Worm (Caenorhabditis elegans) whole organism, L4 larva: ENCODE data around the gene lgc-35.

Experiments
- D1046.2 ChIP-seq: fragments of 200-800 bp; sonication (Bioruptor generic); IDR thresholded peaks from 2 replicates; pipeline ENCODE4 v1.3.6; 2022; ENCODE audit warnings: missing genetic modification characterization, missing compliant biosample characterization
- F10B5.3 ChIP-seq: sonication (generic microtip); optimal IDR thresholded peaks from 2 replicates; lab custom pipeline; 2016; ENCODE audit warnings: mild to moderate bottlenecking, missing genetic modification characterization, missing compliant biosample characterization
- F26F4.8 ChIP-seq: fragments of 200-800 bp; sonication (Bioruptor generic); conservative IDR thresholded peaks from 2 replicates; pipeline ENCODE4 v1.3.6; 2022; ENCODE audit warnings: missing genetic modification characterization, missing compliant biosample characterization
- F37D6.2 ChIP-seq: sonication (generic microtip); optimal IDR thresholded peaks from 2 replicates; lab custom pipeline; 2016; ENCODE audit warnings: mild to moderate bottlenecking, missing genetic modification characterization, missing compliant biosample characterization
- R02D3.7 ChIP-seq: fragments of 150-350 bp; sonication (generic microtip); optimal IDR thresholded peaks from 3 replicates; lab custom pipeline; 2014; ENCODE audit warnings: missing biosample characterization, missing genetic modification characterization
- T26A8.4 ChIP-seq: fragments of 200-800 bp; sonication (Bioruptor generic); IDR thresholded peaks from 2 replicates; pipeline ENCODE4 v1.3.6; 2022; ENCODE audit warnings: missing genetic modification characterization, missing compliant biosample characterization
- Y48G9A.11 ChIP-seq: fragments of 200-800 bp; sonication (Bioruptor generic); IDR thresholded peaks from 2 replicates; pipeline ENCODE4 v1.3.6; 2022; ENCODE audit warnings: missing genetic modification reagents, missing genetic modification characterization, missing compliant biosample characterization
- ZK337.2 ChIP-seq: fragments of 200-800 bp; sonication (Bioruptor generic); IDR thresholded peaks from 2 replicates; pipeline ENCODE4 v1.3.6; 2022; ENCODE audit warnings: missing genetic modification reagents, missing genetic modification characterization, missing compliant biosample characterization
- arid-1 ChIP-seq: fragments of 200-800 bp; sonication (Bioruptor generic); conservative IDR thresholded peaks from 2 replicates; pipeline ENCODE4 v1.3.6; 2022; ENCODE audit warnings: missing genetic modification reagents, missing genetic modification characterization, missing compliant biosample characterization
- ceh-44 ChIP-seq: fragments of 200-800 bp; sonication (Bioruptor generic); IDR thresholded peaks from 2 replicates; pipeline ENCODE4 v1.3.6; 2022; ENCODE audit warnings: missing genetic modification reagents, missing genetic modification characterization, missing compliant biosample characterization
- ceh-62 ChIP-seq: sonication (generic microtip); optimal IDR thresholded peaks from 2 replicates; lab custom pipeline; 2017; ENCODE audit warnings: missing biosample characterization, missing genetic modification characterization
- ceh-82 ChIP-seq: sonication (generic microtip); optimal IDR thresholded peaks from 2 replicates; lab custom pipeline; 2017; ENCODE audit warnings: missing biosample characterization, missing genetic modification characterization
- ces-1 ChIP-seq: fragments of 150-350 bp; sonication (generic microtip); optimal IDR thresholded peaks from 4 replicates; lab custom pipeline; 2014; ENCODE audit warnings: missing biosample characterization, missing genetic modification reagents, missing genetic modification characterization
- cey-2 ChIP-seq: sonication (generic microtip); optimal IDR thresholded peaks from 3 replicates; lab custom pipeline; 2017; ENCODE audit warnings: missing genetic modification characterization, mild to moderate bottlenecking, missing compliant biosample characterization, antibody characterized with exemption, borderline replicate concordance; ENCODE audit not compliant: insufficient read depth
- daf-12 ChIP-seq: fragments of 150-350 bp; optimal IDR thresholded peaks from 2 replicates; lab custom pipeline; 2014; ENCODE audit warnings: missing biosample characterization, missing genetic modification reagents, missing genetic modification characterization
- daf-19 ChIP-seq: fragments of 200-800 bp; sonication (Bioruptor generic); conservative IDR thresholded peaks from 2 replicates; pipeline ENCODE4 v1.3.6; 2022; ENCODE audit warnings: missing genetic modification characterization, missing compliant biosample characterization
- daf-8 ChIP-seq: fragments of 200-800 bp; sonication (Bioruptor generic); IDR thresholded peaks from 2 replicates; pipeline ENCODE4 v1.3.6; 2022; ENCODE audit warnings: missing genetic modification characterization, missing compliant biosample characterization
- duxl-1 ChIP-seq: sonication (generic microtip); optimal IDR thresholded peaks from 2 replicates; lab custom pipeline; 2016; ENCODE audit warnings: mild to moderate bottlenecking, missing genetic modification characterization, moderate library complexity, missing compliant biosample characterization; ENCODE audit not compliant: poor library complexity
- egl-43 ChIP-seq: fragments of 200-800 bp; sonication (Bioruptor generic); IDR thresholded peaks from 2 replicates; pipeline ENCODE4 v1.3.6; 2022; ENCODE audit warnings: missing genetic modification reagents, missing genetic modification characterization, missing compliant biosample characterization
- fkh-10 ChIP-seq: fragments of 150-350 bp; optimal IDR thresholded peaks from 2 replicates; lab custom pipeline; 2014; ENCODE audit warnings: missing biosample characterization, missing genetic modification reagents, missing genetic modification characterization
- fos-1 ChIP-seq: fragments of 150-350 bp; optimal IDR thresholded peaks from 2 replicates; lab custom pipeline; 2014; ENCODE audit warnings: missing biosample characterization, missing genetic modification characterization
- gei-8 ChIP-seq: fragments of 200-800 bp; sonication (Bioruptor generic); optimal IDR thresholded peaks from 2 replicates; lab custom pipeline; 2018; ENCODE audit warnings: mild to moderate bottlenecking, missing genetic modification characterization, missing compliant biosample characterization
- hif-1 ChIP-seq, 2 experiments: sonication (generic microtip); optimal IDR thresholded peaks; 2 replicates each; lab custom pipeline; 2016 to 2017; ENCODE audit warnings: missing compliant biosample characterization in 2 of 2, missing genetic modification characterization in 2 of 2, missing genetic modification reagents in 2 of 2, missing genotype in 2 of 2, mild to moderate bottlenecking in 1 of 2
- jun-1 ChIP-seq: fragments of 150-350 bp; optimal IDR thresholded peaks from 2 replicates; lab custom pipeline; 2014; ENCODE audit warnings: missing biosample characterization, missing genetic modification reagents, missing genetic modification characterization
- lim-7 ChIP-seq: fragments of 200-800 bp; sonication (Bioruptor generic); IDR thresholded peaks from 2 replicates; pipeline ENCODE4 v1.3.6; 2022; ENCODE audit warnings: missing genetic modification characterization, missing compliant biosample characterization
- lin-29 ChIP-seq: fragments of 200-800 bp; sonication (Bioruptor generic); IDR thresholded peaks from 2 replicates; pipeline ENCODE4 v1.3.6; 2022; ENCODE audit warnings: missing genetic modification reagents, missing genetic modification characterization, missing compliant biosample characterization
- lir-3 ChIP-seq: sonication (generic microtip); optimal IDR thresholded peaks from 2 replicates; lab custom pipeline; 2016; ENCODE audit warnings: mild to moderate bottlenecking, missing genetic modification characterization, missing compliant biosample characterization
- lsy-2 ChIP-seq, 2 experiments: fragments of 150-350 bp in 1 of 2; sonication (generic microtip) in 1 of 2; optimal IDR thresholded peaks; 2 replicates each; lab custom pipeline; 2014 to 2017; ENCODE audit warnings: missing biosample characterization in 2 of 2, missing genetic modification characterization in 2 of 2
- mdt-29 ChIP-seq: fragments of 200-800 bp; sonication (Bioruptor generic); IDR thresholded peaks from 2 replicates; pipeline ENCODE4 v1.3.6; 2022; ENCODE audit warnings: missing genetic modification reagents, missing genetic modification characterization, missing compliant biosample characterization
- mxl-2 ChIP-seq: fragments of 200-800 bp; sonication (Bioruptor generic); conservative IDR thresholded peaks from 2 replicates; pipeline ENCODE4 v1.3.6; 2022; ENCODE audit warnings: missing genetic modification reagents, missing genetic modification characterization, missing compliant biosample characterization
- mxl-3 ChIP-seq: fragments of 200-800 bp; sonication (Bioruptor generic); optimal IDR thresholded peaks from 2 replicates; lab custom pipeline; 2018; ENCODE audit warnings: mild to moderate bottlenecking, missing genetic modification characterization, missing compliant biosample characterization
- nhr-237 ChIP-seq: sonication (generic microtip); optimal IDR thresholded peaks from 2 replicates; lab custom pipeline; 2017; ENCODE audit warnings: missing biosample characterization, missing genetic modification characterization
- nhr-41 ChIP-seq: fragments of 200-800 bp; sonication (Bioruptor generic); IDR thresholded peaks from 2 replicates; pipeline ENCODE4 v1.3.6; 2022; ENCODE audit warnings: missing genetic modification reagents, missing genetic modification characterization, missing compliant biosample characterization
- nhr-76 ChIP-seq: fragments of 150-350 bp; optimal IDR thresholded peaks from 2 replicates; lab custom pipeline; 2014; ENCODE audit warnings: missing biosample characterization, missing genetic modification characterization
- pha-4 ChIP-seq, 2 experiments: fragments of 150-350 bp in 1 of 2; fragments of 200-800 bp in 1 of 2; sonication (Bioruptor generic) in 1 of 2; IDR thresholded peaks in 1 of 2; optimal IDR thresholded peaks in 1 of 2; 2 replicates each; pipeline versions ENCODE4 v1.3.6 to Lab custom; 2014 to 2022; ENCODE audit warnings: missing genetic modification characterization in 2 of 2, missing genetic modification reagents in 2 of 2, missing biosample characterization in 1 of 2, missing compliant biosample characterization in 1 of 2
- php-3 ChIP-seq: fragments of 200-800 bp; sonication (Bioruptor generic); IDR thresholded peaks from 2 replicates; pipeline ENCODE4 v1.3.6; 2022; ENCODE audit warnings: missing genetic modification reagents, missing genetic modification characterization, missing compliant biosample characterization
- rbr-2 ChIP-seq: sonication (generic microtip); optimal IDR thresholded peaks from 2 replicates; lab custom pipeline; 2016; ENCODE audit warnings: missing genotype, missing genetic modification characterization, missing compliant biosample characterization
- saeg-2 ChIP-seq: fragments of 200-800 bp; sonication (Bioruptor generic); IDR thresholded peaks from 2 replicates; pipeline ENCODE4 v1.3.6; 2022; ENCODE audit warnings: missing genetic modification reagents, missing genetic modification characterization, missing compliant biosample characterization
- sdz-12 ChIP-seq: fragments of 200-800 bp; sonication (Bioruptor generic); optimal IDR thresholded peaks from 2 replicates; lab custom pipeline; 2018; ENCODE audit warnings: mild to moderate bottlenecking, missing genetic modification characterization, missing compliant biosample characterization
- skn-1 ChIP-seq: fragments of 150-350 bp; optimal IDR thresholded peaks from 2 replicates; lab custom pipeline; 2014; ENCODE audit warnings: missing biosample characterization, missing genetic modification characterization
- tra-1 ChIP-seq: fragments of 200-800 bp; sonication (Bioruptor generic); IDR thresholded peaks from 2 replicates; pipeline ENCODE4 v1.3.6; 2022; ENCODE audit warnings: missing genetic modification reagents, missing genetic modification characterization, missing compliant biosample characterization
- unc-130 ChIP-seq: sonication (generic microtip); optimal IDR thresholded peaks from 2 replicates; lab custom pipeline; 2016; ENCODE audit warnings: missing genetic modification reagents, missing genetic modification characterization, missing compliant biosample characterization
- unc-39 ChIP-seq: sonication (generic microtip); optimal IDR thresholded peaks from 2 replicates; lab custom pipeline; 2017; ENCODE audit warnings: missing biosample characterization, missing genetic modification characterization
- unc-62 ChIP-seq, 3 experiments: fragments of 150-350 bp in 1 of 3; sonication (generic microtip); optimal IDR thresholded peaks in 2 of 3; peaks in 1 of 3; 1 replicate in 1 of 3; 2 replicates in 2 of 3; lab custom pipeline; 2014 to 2017; ENCODE audit warnings: missing biosample characterization in 3 of 3, missing genetic modification characterization in 3 of 3, missing genetic modification reagents in 3 of 3, missing genotype in 1 of 3
- vab-7 ChIP-seq: fragments of 200-800 bp; sonication (Bioruptor generic); IDR thresholded peaks from 2 replicates; pipeline ENCODE4 v1.3.6; 2022; ENCODE audit warnings: missing genetic modification reagents, missing genetic modification characterization, missing compliant biosample characterization
- zag-1 ChIP-seq: fragments of 150-350 bp; optimal IDR thresholded peaks from 2 replicates; lab custom pipeline; 2014; ENCODE audit warnings: missing biosample characterization, missing genetic modification characterization
- zfp-2 ChIP-seq: sonication (generic microtip); optimal IDR thresholded peaks from 2 replicates; lab custom pipeline; 2016; ENCODE audit warnings: mild to moderate bottlenecking, missing genetic modification characterization, missing compliant biosample characterization
- zip-11 ChIP-seq: fragments of 200-800 bp; sonication (Bioruptor generic); IDR thresholded peaks from 2 replicates; pipeline ENCODE4 v1.3.6; 2022; ENCODE audit warnings: missing genetic modification characterization, missing compliant biosample characterization
- zip-2 ChIP-seq: fragments of 150-350 bp; optimal IDR thresholded peaks from 2 replicates; lab custom pipeline; 2014; ENCODE audit warnings: missing biosample characterization, missing genetic modification characterization
- ztf-7 ChIP-seq: fragments of 150-350 bp; optimal IDR thresholded peaks from 2 replicates; lab custom pipeline; 2014; ENCODE audit warnings: missing biosample characterization, missing genetic modification characterization

lgc-35 gene

ce11 chrII:12798814-12799213 is 41.1 kb downstream of the lgc-35 start (continued):
- TF ChIP-seq daf-12 (tag; lab: Kevin White, UChicago) (no peak), nhr-237 (tag; lab: Kevin White, UChicago) (no peak), ZK337.2 (no peak), skn-1 (tag; lab: Kevin White, UChicago) (no peak), T26A8.4 (GFP tag; lab: Robert Waterston, UW) (peak; percentile 90), R02D3.7 (no peak), F37D6.2 (tag; lab: Kevin White, UChicago) (no peak), zip-2 (tag; lab: Kevin White, UChicago) (no peak), unc-130 (GFP tag; lab: Kevin White, UChicago) (no peak), zfp-2 (tag; lab: Kevin White, UChicago) (no peak), vab-7 (GFP tag; lab: Robert Waterston, UW) (no peak), zip-11 (no peak), egl-43 (GFP tag; lab: Robert Waterston, UW) (peak; percentile 61), daf-19 (GFP tag; lab: Robert Waterston, UW) (no peak), php-3 (peak; percentile 90), mdt-29 (GFP tag; lab: Robert Waterston, UW) (peak; percentile 94), daf-8 (no peak), ces-1 (GFP tag; lab: Kevin White, UChicago) (no peak), cey-2 (tag; lab: Kevin White, UChicago) (peak; percentile 22), sdz-12 (no peak), duxl-1 (tag; lab: Kevin White, UChicago) (peak; percentile 46), mxl-2 (GFP tag; lab: Robert Waterston, UW) (no peak), F10B5.3 (tag; lab: Kevin White, UChicago) (no peak), zag-1 (tag; lab: Kevin White, UChicago) (no peak), gei-8 (GFP tag; lab: Kevin White, UChicago) (peak; percentile 48), unc-39 (tag; lab: Kevin White, UChicago) (no peak), lim-7 (GFP tag; lab: Robert Waterston, UW) (no peak), fkh-10 (GFP tag; lab: Kevin White, UChicago) (no peak), arid-1 (GFP tag; lab: Robert Waterston, UW) (peak; percentile 84), jun-1 (peak; percentile 56), Y48G9A.11 (no peak), lin-29 (GFP tag; lab: Robert Waterston, UW) (no peak), ceh-62 (no peak), lsy-2 (tag; optimal IDR thresholded peaks at IDR 0.05; lab: Kevin White, UChicago) (peak; percentile 33 to 76), rbr-2 (peak; percentile 58), pha-4 (GFP tag; IDR thresholded peaks at IDR 0.05; lab: Robert Waterston, UW) (peak; percentile 78), pha-4 (tag; optimal IDR thresholded peaks at IDR 0.05; lab: Kevin White, UChicago) (no peak), lir-3 (tag; lab: Kevin White, UChicago) (no peak), unc-62 (GFP tag; optimal IDR thresholded peaks at IDR 0.05 in 1 of 2; lab: Kevin White, UChicago) (peak in 1 of 2 experiments; percentile 97), unc-62 (tag; optimal IDR thresholded peaks at IDR 0.05; lab: Kevin White, UChicago) (no peak), F26F4.8 (GFP tag; lab: Robert Waterston, UW) (no peak), hif-1 (tag; optimal IDR thresholded peaks at IDR 0.05; lab: Kevin White, UChicago) (peak in 1 of 2 experiments; percentile 73), fos-1 (tag; lab: Kevin White, UChicago) (no peak), ceh-44 (no peak), saeg-2 (GFP tag; lab: Robert Waterston, UW) (peak; percentile 89), mxl-3 (GFP tag; lab: Kevin White, UChicago) (peak; percentile 84), tra-1 (GFP tag; lab: Robert Waterston, UW) (peak; percentile 83; the same call in 1 of the 2 replicates), nhr-41 (no peak; the same call in 1 of the 2 replicates), nhr-76 (tag; lab: Kevin White, UChicago) (no peak), D1046.2 (GFP tag; lab: Robert Waterston, UW) (0 out of 2 replicates have a peak, but pooled peaks have one; percentile 18), ztf-7 (tag; lab: Kevin White, UChicago) (peak; percentile 16), ceh-82 (no peak)
